Worm (Caenorhabditis elegans): ENCODE measurements around the gene T19C9.8.
"Not testable (repeated sequence)": the region's sequence is repeated elsewhere in the genome, so short reads cannot be mapped to it uniquely, and the experiment has no call there.

The T19C9.8 gene

DNA sequence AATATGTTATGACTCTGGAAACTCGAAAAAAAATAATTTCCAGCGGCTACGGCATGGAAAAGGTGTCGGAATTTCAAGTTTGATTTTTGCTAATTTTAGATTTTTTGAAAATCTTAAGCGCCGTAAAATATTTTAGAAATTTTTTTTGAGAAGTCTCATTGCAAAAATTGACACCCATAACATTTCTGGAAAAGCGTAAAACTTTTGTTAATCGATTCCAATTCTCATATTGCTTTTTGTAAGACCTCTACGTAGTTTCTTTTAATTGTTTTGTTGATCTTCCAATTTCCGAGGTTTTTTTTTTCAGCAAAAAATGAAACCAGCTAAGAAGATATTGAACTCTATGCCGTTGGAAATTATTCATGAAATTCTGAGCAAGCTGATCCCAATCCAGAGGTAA, 20.0 kb downstream of the T19C9.8 start, which contains the start of gene fbxa-85:
fbxa-85 (plus strand) TSS at position 301 of the 400 bp plus-strand sequence.
- TF ChIP-seq dao-5 (tag; optimal IDR thresholded peaks at IDR 0.05) = no peak
- no peak for TF ChIP-seq W03F9.2 (tag; optimal IDR thresholded peaks at IDR 0.05)
- TF ChIP-seq him-1 (tag; optimal IDR thresholded peaks at IDR 0.05) = no peak

DNA sequence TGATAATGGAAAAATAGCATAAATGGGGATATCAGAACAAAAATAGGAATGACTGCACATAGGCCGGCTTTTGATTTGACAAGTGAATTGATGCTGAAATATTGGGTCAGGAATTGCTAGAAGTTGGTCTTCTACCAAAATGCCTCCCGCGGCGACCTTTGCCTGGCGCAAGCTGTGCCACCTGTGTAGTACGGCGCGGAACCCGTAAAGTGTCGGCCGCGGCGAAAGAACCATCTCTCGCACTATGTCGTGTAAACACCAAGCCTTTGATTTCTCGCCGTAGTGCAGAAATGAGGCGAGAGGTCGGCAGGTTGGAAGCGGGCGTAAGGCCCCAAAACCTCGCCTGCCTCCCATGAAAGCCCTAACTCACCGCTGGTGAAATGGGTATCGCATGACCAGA, 22.5 kb downstream of the T19C9.8 start:
- TF ChIP-seq him-1 (tag; optimal IDR thresholded peaks at IDR 0.05) (no peak), dao-5 (tag; optimal IDR thresholded peaks at IDR 0.05) (no peak), W03F9.2 (tag; optimal IDR thresholded peaks at IDR 0.05) (no peak)

DNA sequence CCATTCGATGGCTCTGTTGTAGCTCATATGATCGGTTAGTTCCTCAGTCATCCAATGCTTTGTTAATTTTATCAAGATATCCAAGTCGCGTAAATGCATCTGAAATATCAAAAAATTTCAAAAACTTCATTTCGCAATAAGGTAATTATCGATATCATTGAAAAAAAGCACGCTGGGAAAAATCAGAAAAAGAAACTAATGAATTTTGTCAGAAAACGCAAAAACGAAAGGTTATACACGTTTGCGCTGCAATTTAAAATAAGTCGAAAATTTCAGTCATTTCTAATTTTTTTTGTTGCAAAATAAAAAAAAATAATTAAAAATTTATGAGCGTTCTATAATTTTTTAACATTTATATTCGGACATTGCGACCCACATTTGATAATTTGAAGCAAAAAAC, 26.0 kb downstream of the T19C9.8 start, which contains the start of gene K10G4.3:
K10G4.3 (minus strand) TSS at position 101 of the 400 bp plus-strand sequence.
- not testable (repeated sequence) for TF ChIP-seq dao-5, him-1, W03F9.2 (tag; optimal IDR thresholded peaks at IDR 0.05)

DNA sequence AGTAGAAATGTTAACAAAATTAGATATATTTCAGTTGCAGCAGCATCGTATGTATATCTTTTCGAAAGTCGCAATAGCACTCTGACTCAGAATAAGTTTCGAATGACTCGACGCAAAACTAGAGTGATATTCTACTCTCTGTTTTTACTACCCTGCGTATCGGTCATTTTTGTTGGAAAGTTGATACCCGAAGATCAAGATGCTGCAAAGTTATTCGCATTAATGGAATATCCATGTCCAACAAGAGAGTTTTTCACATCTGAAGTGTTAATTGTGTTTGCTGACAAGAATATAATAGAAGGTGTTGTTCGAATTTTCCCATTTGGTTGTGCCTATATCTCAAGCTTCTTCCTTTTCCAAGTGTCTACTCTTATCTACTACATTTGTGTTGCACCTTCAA, 33.2 kb downstream of the T19C9.8 start:
- TF ChIP-seq dao-5 (tag; optimal IDR thresholded peaks at IDR 0.05) (no peak), W03F9.2 (tag; optimal IDR thresholded peaks at IDR 0.05) (no peak), him-1 (tag; optimal IDR thresholded peaks at IDR 0.05) (no peak)

DNA sequence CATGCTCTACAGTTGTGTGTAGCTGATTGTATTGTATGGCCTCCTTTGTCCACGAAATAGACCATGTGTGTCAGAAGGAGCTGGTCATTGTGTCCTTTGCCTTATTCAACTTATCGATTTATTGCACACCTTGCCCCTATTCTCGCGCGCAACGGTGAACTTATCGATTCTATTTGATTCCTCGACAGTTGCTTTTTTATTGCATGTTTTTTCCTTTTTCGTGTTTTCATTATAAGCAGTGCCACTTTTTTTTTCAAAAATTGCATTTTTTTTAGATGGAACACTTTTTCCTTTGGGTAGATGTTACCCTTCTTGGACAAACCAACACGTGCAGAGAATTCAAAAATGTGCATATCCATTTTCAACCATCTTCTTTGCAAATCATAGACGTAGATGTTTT, 34.4 kb downstream of the T19C9.8 start, which contains the start of gene K10G4.10:
K10G4.10 (plus strand) TSS at position 301 of the 400 bp plus-strand sequence.
- no peak for TF ChIP-seq dao-5 (tag; optimal IDR thresholded peaks at IDR 0.05)
- TF ChIP-seq him-1 (tag; optimal IDR thresholded peaks at IDR 0.05) = no peak
- TF ChIP-seq W03F9.2 (tag; optimal IDR thresholded peaks at IDR 0.05) = no peak

DNA sequence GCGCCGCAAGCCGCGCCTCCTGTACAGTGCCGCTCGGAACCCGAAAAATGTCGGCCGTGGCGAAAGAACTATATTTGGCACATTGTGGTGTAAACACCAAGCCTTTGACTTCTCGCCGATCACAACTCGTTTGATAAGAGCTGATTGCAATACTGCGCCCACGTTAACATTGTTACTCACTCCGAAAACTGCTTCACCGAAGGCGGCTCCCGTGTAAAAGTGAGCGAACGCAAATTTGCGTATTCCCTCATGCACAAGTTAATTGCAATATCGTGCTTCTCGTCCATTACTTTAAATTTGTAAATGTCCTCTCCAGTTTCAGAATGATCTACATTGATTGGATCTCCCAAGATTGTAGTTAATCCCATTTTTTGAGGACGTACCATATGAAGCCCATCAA, 45.3 kb downstream of the T19C9.8 start:
- TF ChIP-seq dao-5 (tag; optimal IDR thresholded peaks at IDR 0.05) (no peak), W03F9.2 (tag; optimal IDR thresholded peaks at IDR 0.05) (no peak), him-1 (tag; optimal IDR thresholded peaks at IDR 0.05) (no peak)

All from whole organism, L4/young adult.